Fruit fly (Drosophila melanogaster): ENCODE results near the gene by.
A peak's percentile ranks its signal among the peaks of the same experiment; 100 is the strongest.

The by gene

dm6 chr3R:9551013-9551658 is 18.3 kb upstream of the by start:
- TF ChIP-seq cnc (optimal IDR thresholded peaks at IDR 0.05) (peak in 1 of 2 experiments; percentile 80), Clk (GFP tag; optimal IDR thresholded peaks at IDR 0.05) (peak; percentile 23), toe (GFP tag; optimal IDR thresholded peaks at IDR 0.05) (no peak), ovo (GFP tag; optimal IDR thresholded peaks at IDR 0.05) (peak; percentile 47), CG7045 (GFP tag; optimal IDR thresholded peaks at IDR 0.05) (peak; percentile 51), Crg-1 (GFP tag; optimal IDR thresholded peaks at IDR 0.05) (peak; percentile 68), pad (GFP tag; optimal IDR thresholded peaks at IDR 0.05) (peak; percentile 56), CG5204 (GFP tag; optimal IDR thresholded peaks at IDR 0.05) (no peak), Mnt (GFP tag; optimal IDR thresholded peaks at IDR 0.05) (peak; percentile 93), CG11617 (GFP tag; optimal IDR thresholded peaks at IDR 0.05) (peak; percentile 57), CG7101 (tag; optimal IDR thresholded peaks at IDR 0.05) (peak; percentile 63), tj (GFP tag; optimal IDR thresholded peaks at IDR 0.05) (peak; percentile 78), kay (GFP tag; ENCODE audit: borderline replicate concordance) (no peak), bab1 (GFP tag; optimal IDR thresholded peaks at IDR 0.05) (peak; percentile 20), CG33017 (tag; optimal IDR thresholded peaks at IDR 0.05) (peak; percentile 43), Hr96 (GFP tag; optimal IDR thresholded peaks at IDR 0.05) (peak; percentile 31), CG12768 (GFP tag; optimal IDR thresholded peaks at IDR 0.05) (peak; percentile 83), cic (GFP tag; optimal IDR thresholded peaks at IDR 0.05) (peak; percentile 89), CG1620 (GFP tag; optimal IDR thresholded peaks at IDR 0.05) (peak; percentile 6), CG14711 (tag; optimal IDR thresholded peaks at IDR 0.05) (peak; percentile 52)

- TF ChIP-seq Mnt (GFP tag; optimal IDR thresholded peaks at IDR 0.05) = peak; percentile 60
- TF ChIP-seq Crg-1 (GFP tag; optimal IDR thresholded peaks at IDR 0.05) = peak; percentile 0
- no peak for TF ChIP-seq ovo (GFP tag; optimal IDR thresholded peaks at IDR 0.05)
- TF ChIP-seq CG11617 (GFP tag; optimal IDR thresholded peaks at IDR 0.05) = no peak
Observed at dm6 chr3R:9550265-9551012, 17.6 kb upstream of the by start.

dm6 chr3R:9548769-9549168 is 16.0 kb upstream of the by start:
- TF ChIP-seq Mnt (GFP tag; optimal IDR thresholded peaks at IDR 0.05) = peak; percentile 22
- no peak for TF ChIP-seq tj (GFP tag; optimal IDR thresholded peaks at IDR 0.05)
- TF ChIP-seq CG14711 (tag; optimal IDR thresholded peaks at IDR 0.05) = no peak
- no peak for TF ChIP-seq CG5204 (GFP tag; optimal IDR thresholded peaks at IDR 0.05)
- TF ChIP-seq cic (GFP tag; optimal IDR thresholded peaks at IDR 0.05) = peak; percentile 66

- TF ChIP-seq CG1620 (GFP tag; optimal IDR thresholded peaks at IDR 0.05) (no peak), toe (GFP tag; optimal IDR thresholded peaks at IDR 0.05) (no peak), CG7045 (GFP tag; optimal IDR thresholded peaks at IDR 0.05) (no peak), pad (GFP tag; optimal IDR thresholded peaks at IDR 0.05) (no peak), CG33017 (tag; optimal IDR thresholded peaks at IDR 0.05) (no peak), cic (GFP tag; optimal IDR thresholded peaks at IDR 0.05) (no peak), bab1 (GFP tag; optimal IDR thresholded peaks at IDR 0.05) (no peak), Mnt (GFP tag; optimal IDR thresholded peaks at IDR 0.05) (no peak), kay (GFP tag; ENCODE audit: borderline replicate concordance) (no peak)
Observed at dm6 chr3R:9546808-9547381, 14.1 kb upstream of the by start.

dm6 chr3R:9543495-9544180 is 10.8 kb upstream of the by start:
- no peak for TF ChIP-seq toe (GFP tag; optimal IDR thresholded peaks at IDR 0.05)
- no peak for TF ChIP-seq Mnt (GFP tag; optimal IDR thresholded peaks at IDR 0.05)
- TF ChIP-seq cnc (optimal IDR thresholded peaks at IDR 0.05) = no peak
- no peak for TF ChIP-seq CG11617 (GFP tag; optimal IDR thresholded peaks at IDR 0.05)
- TF ChIP-seq CG12768 (GFP tag; optimal IDR thresholded peaks at IDR 0.05) = no peak
- TF ChIP-seq kay (GFP tag; ENCODE audit: borderline replicate concordance) = peak; percentile 68
- TF ChIP-seq ovo (GFP tag; optimal IDR thresholded peaks at IDR 0.05) = no peak

dm6 chr3R:9534595-9535217 is 1.9 kb upstream of the by start:
- TF ChIP-seq Hr96 (GFP tag; optimal IDR thresholded peaks at IDR 0.05) = no peak
- TF ChIP-seq CG33017 (tag; optimal IDR thresholded peaks at IDR 0.05) = no peak
- TF ChIP-seq ovo (GFP tag; optimal IDR thresholded peaks at IDR 0.05) = no peak
- TF ChIP-seq CG11617 (GFP tag; optimal IDR thresholded peaks at IDR 0.05) = no peak
- no peak for TF ChIP-seq CG1620 (GFP tag; optimal IDR thresholded peaks at IDR 0.05)
- no peak for TF ChIP-seq bab1 (GFP tag; optimal IDR thresholded peaks at IDR 0.05)
- TF ChIP-seq tj (GFP tag; optimal IDR thresholded peaks at IDR 0.05) = no peak
- TF ChIP-seq pad (GFP tag; optimal IDR thresholded peaks at IDR 0.05) = no peak
- TF ChIP-seq Mnt (GFP tag; optimal IDR thresholded peaks at IDR 0.05) = no peak
- no peak for TF ChIP-seq CG14711 (tag; optimal IDR thresholded peaks at IDR 0.05)
- no peak for TF ChIP-seq CG7101 (tag; optimal IDR thresholded peaks at IDR 0.05)
- TF ChIP-seq kay (GFP tag; ENCODE audit: borderline replicate concordance) = no peak

Measured in whole organism, adult.